Worm (Caenorhabditis elegans): Measurements from ENCODE around the gene C17G10.10.

C17G10.10 gene

ce11 chrII:5574925-5575324 lies 24.3 kb downstream of the C17G10.10 start (continued):
- TF ChIP-seq chd-7 (tag; optimal IDR thresholded peaks at IDR 0.05) (peak; percentile 70), hlh-12 (tag; optimal IDR thresholded peaks at IDR 0.05) (no peak), madf-6 (GFP tag; IDR thresholded peaks at IDR 0.05) (peak; percentile 33), snpc-1.3 (tag; optimal IDR thresholded peaks at IDR 0.05; ENCODE audit: insufficient read depth) (no peak), lin-26 (GFP tag; IDR thresholded peaks at IDR 0.05) (peak; percentile 37; the same call in 1 of the 2 replicates), nfya-2 (GFP tag; IDR thresholded peaks at IDR 0.05) (no peak), nhr-27 (tag; optimal IDR thresholded peaks at IDR 0.05) (no peak), lsy-27 (tag; optimal IDR thresholded peaks at IDR 0.05; ENCODE audit: borderline replicate concordance, insufficient read depth) (no peak), madf-3 (GFP tag; IDR thresholded peaks at IDR 0.05) (peak; percentile 67; the same call in 1 of the 2 replicates), zim-3 (tag; optimal IDR thresholded peaks at IDR 0.05) (peak; percentile 42), T26A5.8 (tag; optimal IDR thresholded peaks at IDR 0.05) (no peak), F52B5.7 (tag; optimal IDR thresholded peaks at IDR 0.05) (peak; percentile 62), F49E8.2 (tag; optimal IDR thresholded peaks at IDR 0.05; ENCODE audit: insufficient read depth) (no peak), F23B12.7 (tag; optimal IDR thresholded peaks at IDR 0.05; ENCODE audit: insufficient read depth) (no peak), K11D2.4 (GFP tag; IDR thresholded peaks at IDR 0.05) (no peak), xnd-1 (tag; optimal IDR thresholded peaks at IDR 0.05) (no peak), ztf-25 (GFP tag; IDR thresholded peaks at IDR 0.05) (no peak), let-526 (GFP tag; IDR thresholded peaks at IDR 0.05) (no peak), egl-18 (GFP tag; IDR thresholded peaks at IDR 0.05) (no peak), F57C9.4 (tag; optimal IDR thresholded peaks at IDR 0.05) (no peak), F37B4.10 (GFP tag; IDR thresholded peaks at IDR 0.05) (no peak), let-607 (tag; optimal IDR thresholded peaks at IDR 0.05) (peak; percentile 49 to 76), fkh-3 (tag; optimal IDR thresholded peaks at IDR 0.05) (peak; percentile 41), lag-1 (GFP tag; IDR thresholded peaks at IDR 0.05) (no peak), sptf-2 (GFP tag; optimal IDR thresholded peaks at IDR 0.05) (no peak), F55B11.4 (tag; optimal IDR thresholded peaks at IDR 0.05; ENCODE audit: borderline replicate concordance, insufficient read depth) (no peak), nfyb-1 (GFP tag; IDR thresholded peaks at IDR 0.05) (peak; percentile 67; the same call in 1 of the 2 replicates), attf-5 (GFP tag; optimal IDR thresholded peaks at IDR 0.05) (no peak), nhr-90 (tag; optimal IDR thresholded peaks at IDR 0.05) (no peak), mes-4 (tag; optimal IDR thresholded peaks at IDR 0.05) (no peak), snpc-3.4 (tag; optimal IDR thresholded peaks at IDR 0.05) (no peak), athp-1 (tag; optimal IDR thresholded peaks at IDR 0.05) (no peak), attf-3 (GFP tag; conservative IDR thresholded peaks at IDR 0.05) (no peak), rpc-1 (optimal IDR thresholded peaks at IDR 0.05) (no peak), rpc-1 (tag; optimal IDR thresholded peaks at IDR 0.05) (no peak), ztf-6 (GFP tag; IDR thresholded peaks at IDR 0.05) (no peak), sdz-38 (tag; optimal IDR thresholded peaks at IDR 0.05) (no peak), aptf-2 (GFP tag; conservative IDR thresholded peaks at IDR 0.05) (no peak), B0261.1 (tag; optimal IDR thresholded peaks at IDR 0.05) (no peak), akir-1 (GFP tag; optimal IDR thresholded peaks at IDR 0.05) (no peak), snpc-1.1 (tag; optimal IDR thresholded peaks at IDR 0.05; ENCODE audit: insufficient read depth) (no peak), cebp-2 (GFP tag; IDR thresholded peaks at IDR 0.05) (no peak), aptf-3 (GFP tag; IDR thresholded peaks at IDR 0.05) (no peak), Y95B8A.8 (GFP tag; IDR thresholded peaks at IDR 0.05) (no peak), hmg-1.2 (GFP tag; IDR thresholded peaks at IDR 0.05) (peak; percentile 19; the same call in 1 of the 2 replicates), unc-62 (GFP tag; optimal IDR thresholded peaks at IDR 0.05) (no peak), sea-2 (GFP tag; IDR thresholded peaks at IDR 0.05) (no peak), T07F8.4 (tag; optimal IDR thresholded peaks at IDR 0.05) (no peak), dpl-1 (GFP tag; optimal IDR thresholded peaks at IDR 0.05) (no peak)
